Worm (Caenorhabditis elegans) whole organism, L4 larva: ENCODE results near the gene gkow-1.

ENCODE experiments used
- dpl-1 ChIP-seq: fragments of 150-350 bp; optimal IDR thresholded peaks from 2 replicates; lab custom pipeline; 2014; ENCODE audit warnings: missing biosample characterization, missing genetic modification reagents, missing genetic modification characterization
- nhr-28 ChIP-seq: fragments of 150-350 bp; optimal IDR thresholded peaks from 2 replicates; lab custom pipeline; 2014; ENCODE audit warnings: missing biosample characterization, missing genetic modification characterization

DNA sequence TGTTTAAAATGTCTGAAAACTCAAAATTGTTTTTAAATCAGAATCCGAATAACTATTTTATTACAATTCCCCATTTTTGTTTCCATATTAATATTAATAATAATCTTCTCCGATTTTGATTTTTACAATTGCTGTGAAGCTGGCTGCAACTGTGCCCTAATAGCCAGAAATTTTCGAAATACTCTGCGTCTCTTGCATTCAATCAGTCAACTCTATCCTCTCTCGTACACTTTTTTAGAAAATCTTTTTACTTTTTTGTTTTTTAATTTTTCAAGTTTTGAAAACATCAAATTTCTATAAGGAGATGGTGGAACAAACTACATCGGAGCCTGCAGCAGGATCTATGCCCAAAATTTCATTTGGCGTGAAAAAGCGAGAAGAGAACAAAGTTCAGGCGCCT is at the start of gene gkow-1:
- TF ChIP-seq nhr-28, result no peak
- no peak for TF ChIP-seq dpl-1
